Worm (Caenorhabditis elegans) whole organism, late embryonic: ENCODE results near the gene ugt-33.

Source experiments
- C08G9.2 ChIP-seq: sonication (generic microtip); optimal IDR thresholded peaks from 2 replicates; lab custom pipeline; 2016; ENCODE audit warnings: mild to moderate bottlenecking, missing genetic modification characterization, moderate library complexity, missing compliant biosample characterization
- K02D7.2 ChIP-seq: sonication (generic microtip); optimal IDR thresholded peaks from 2 replicates; lab custom pipeline; 2017; ENCODE audit warnings: mild to moderate bottlenecking, missing genetic modification characterization, missing compliant biosample characterization
- K09A11.1 ChIP-seq: sonication (generic microtip); optimal IDR thresholded peaks from 2 replicates; lab custom pipeline; 2017; ENCODE audit warnings: antibody characterized with exemption, mild to moderate bottlenecking, missing genetic modification characterization, missing compliant biosample characterization; ENCODE audit not compliant: insufficient read depth
- T23F11.4 ChIP-seq: fragments of 200-800 bp; sonication (Bioruptor generic); optimal IDR thresholded peaks from 2 replicates; lab custom pipeline; 2018; ENCODE audit warnings: mild to moderate bottlenecking, missing genetic modification characterization, missing compliant biosample characterization
- ahr-1 ChIP-seq: sonication (generic microtip); optimal IDR thresholded peaks from 2 replicates; lab custom pipeline; 2016; ENCODE audit warnings: missing genetic modification characterization, missing compliant biosample characterization
- ama-1 ChIP-seq: fragments of 150-350 bp; optimal IDR thresholded peaks from 2 replicates; lab custom pipeline; 2014
- ceh-14 ChIP-seq: sonication (generic microtip); optimal IDR thresholded peaks from 2 replicates; lab custom pipeline; 2016; ENCODE audit warnings: missing genotype, missing genetic modification characterization, missing compliant biosample characterization
- ceh-18 ChIP-seq: sonication (generic microtip); optimal IDR thresholded peaks from 2 replicates; lab custom pipeline; 2016; ENCODE audit warnings: missing genetic modification characterization, missing compliant biosample characterization
- ceh-19 ChIP-seq: fragments of 200-800 bp; sonication (Bioruptor generic); optimal IDR thresholded peaks from 2 replicates; lab custom pipeline; 2018; ENCODE audit warnings: mild to moderate bottlenecking, missing genetic modification characterization, missing compliant biosample characterization
- ceh-22 ChIP-seq: sonication (generic microtip); optimal IDR thresholded peaks from 2 replicates; lab custom pipeline; 2017; ENCODE audit warnings: missing biosample characterization, missing genetic modification characterization
- ceh-24 ChIP-seq: sonication (generic microtip); optimal IDR thresholded peaks from 2 replicates; lab custom pipeline; 2016; ENCODE audit warnings: mild to moderate bottlenecking, missing genetic modification characterization, missing compliant biosample characterization
- ceh-30 ChIP-seq: fragments of 150-350 bp; optimal IDR thresholded peaks from 2 replicates; lab custom pipeline; 2014; ENCODE audit warnings: missing biosample characterization, missing genetic modification characterization
- ceh-48 ChIP-seq: sonication (generic microtip); optimal IDR thresholded peaks from 2 replicates; lab custom pipeline; 2016; ENCODE audit warnings: missing genetic modification characterization, inconsistent platforms, missing compliant biosample characterization
- che-1 ChIP-seq: sonication (generic microtip); optimal IDR thresholded peaks from 2 replicates; lab custom pipeline; 2016; ENCODE audit warnings: mild to moderate bottlenecking, missing genetic modification characterization, missing compliant biosample characterization
- dmd-4 ChIP-seq: sonication (generic microtip); optimal IDR thresholded peaks from 2 replicates; lab custom pipeline; 2016; ENCODE audit warnings: borderline replicate concordance, missing genetic modification characterization, missing compliant biosample characterization
- dve-1 ChIP-seq: sonication (generic microtip); optimal IDR thresholded peaks from 2 replicates; lab custom pipeline; 2017; ENCODE audit warnings: antibody characterized with exemption, mild to moderate bottlenecking, missing genetic modification characterization, missing compliant biosample characterization
- elt-2 ChIP-seq: sonication (generic microtip); optimal IDR thresholded peaks from 2 replicates; lab custom pipeline; 2016; ENCODE audit warnings: missing genetic modification reagents, missing genetic modification characterization, missing compliant biosample characterization
- elt-4 ChIP-seq: sonication (generic microtip); optimal IDR thresholded peaks from 2 replicates; lab custom pipeline; 2016; ENCODE audit warnings: missing genetic modification characterization, missing compliant biosample characterization
- ets-4 ChIP-seq: sonication (generic microtip); optimal IDR thresholded peaks from 2 replicates; lab custom pipeline; 2016; ENCODE audit warnings: missing genetic modification characterization, missing compliant biosample characterization
- eyg-1 ChIP-seq: sonication (generic microtip); optimal IDR thresholded peaks from 2 replicates; lab custom pipeline; 2016; ENCODE audit warnings: missing genotype, missing genetic modification characterization, missing compliant biosample characterization
- fkh-10 ChIP-seq: fragments of 150-350 bp; optimal IDR thresholded peaks from 2 replicates; lab custom pipeline; 2014; ENCODE audit warnings: missing biosample characterization, missing genetic modification reagents, missing genetic modification characterization
- fkh-6 ChIP-seq: sonication (generic microtip); optimal IDR thresholded peaks from 2 replicates; lab custom pipeline; 2016; ENCODE audit warnings: missing genetic modification characterization, missing compliant biosample characterization
- hlh-15 ChIP-seq: sonication (generic microtip); optimal IDR thresholded peaks from 2 replicates; lab custom pipeline; 2016; ENCODE audit warnings: missing genetic modification characterization, missing compliant biosample characterization
- hlh-30 ChIP-seq: sonication (generic microtip); optimal IDR thresholded peaks from 2 replicates; lab custom pipeline; 2017; ENCODE audit warnings: antibody characterized with exemption, missing genetic modification characterization, missing compliant biosample characterization; ENCODE audit not compliant: insufficient read depth
- hlh-6 ChIP-seq: sonication (generic microtip); optimal IDR thresholded peaks from 2 replicates; lab custom pipeline; 2016; ENCODE audit warnings: missing genotype, missing genetic modification characterization, missing compliant biosample characterization
- hlh-8 ChIP-seq: sonication (generic microtip); optimal IDR thresholded peaks from 2 replicates; lab custom pipeline; 2016; ENCODE audit warnings: missing genotype, missing genetic modification characterization, missing compliant biosample characterization
- lin-11 ChIP-seq: fragments of 200-800 bp; sonication (Bioruptor generic); optimal IDR thresholded peaks from 2 replicates; lab custom pipeline; 2018; ENCODE audit warnings: mild to moderate bottlenecking, missing genetic modification characterization, missing compliant biosample characterization
- madf-2 ChIP-seq: sonication (generic microtip); optimal IDR thresholded peaks from 2 replicates; lab custom pipeline; 2017; ENCODE audit warnings: missing genetic modification characterization, missing compliant biosample characterization
- mec-3 ChIP-seq: sonication (generic microtip); optimal IDR thresholded peaks from 2 replicates; lab custom pipeline; 2016; ENCODE audit warnings: borderline replicate concordance, missing genetic modification characterization, missing compliant biosample characterization
- nfya-1 ChIP-seq: sonication (generic microtip); optimal IDR thresholded peaks from 2 replicates; lab custom pipeline; 2017; ENCODE audit warnings: missing genetic modification characterization, mild to moderate bottlenecking, missing compliant biosample characterization, antibody characterized with exemption, moderate library complexity
- nhr-11 ChIP-seq: fragments of 150-350 bp; optimal IDR thresholded peaks from 2 replicates; lab custom pipeline; 2014; ENCODE audit warnings: missing biosample characterization, missing genetic modification characterization
- nhr-232 ChIP-seq: sonication (generic microtip); optimal IDR thresholded peaks from 2 replicates; lab custom pipeline; 2016; ENCODE audit warnings: missing genetic modification characterization, missing compliant biosample characterization
- npax-4 ChIP-seq: sonication (generic microtip); optimal IDR thresholded peaks from 2 replicates; lab custom pipeline; 2016; ENCODE audit warnings: missing genetic modification characterization, missing compliant biosample characterization
- pag-3 ChIP-seq: sonication (generic microtip); optimal IDR thresholded peaks from 2 replicates; lab custom pipeline; 2016; ENCODE audit warnings: missing compliant biosample characterization, missing genetic modification characterization, borderline replicate concordance
- pat-9 ChIP-seq: fragments of 200-800 bp; sonication (Bioruptor generic); optimal IDR thresholded peaks from 2 replicates; lab custom pipeline; 2018; ENCODE audit warnings: mild to moderate bottlenecking, missing genetic modification characterization, moderate library complexity, missing compliant biosample characterization
- pax-1 ChIP-seq: fragments of 150-350 bp; optimal IDR thresholded peaks from 2 replicates; lab custom pipeline; 2014; ENCODE audit warnings: missing biosample characterization, missing genetic modification characterization
- pha-4 ChIP-seq: fragments of 150-350 bp; optimal IDR thresholded peaks from 2 replicates; lab custom pipeline; 2018; ENCODE audit warnings: missing biosample characterization, missing genetic modification reagents, missing genetic modification characterization
- pqm-1 ChIP-seq: sonication (generic microtip); optimal IDR thresholded peaks from 2 replicates; lab custom pipeline; 2016; ENCODE audit warnings: missing genetic modification characterization, missing compliant biosample characterization
- pros-1 ChIP-seq: fragments of 150-350 bp; optimal IDR thresholded peaks from 2 replicates; lab custom pipeline; 2014; ENCODE audit warnings: missing biosample characterization, missing genetic modification reagents, missing genetic modification characterization
- ref-2 ChIP-seq: sonication (generic microtip); optimal IDR thresholded peaks from 2 replicates; lab custom pipeline; 2016; ENCODE audit warnings: missing genetic modification characterization, missing compliant biosample characterization
- sox-2 ChIP-seq: fragments of 200-800 bp; sonication (Bioruptor generic); IDR thresholded peaks from 2 replicates; pipeline ENCODE4 v1.3.6; 2022; ENCODE audit warnings: missing genetic modification reagents, missing genetic modification characterization, missing compliant biosample characterization
- sox-4 ChIP-seq: sonication (generic microtip); optimal IDR thresholded peaks from 2 replicates; lab custom pipeline; 2017; ENCODE audit warnings: mild to moderate bottlenecking, missing genetic modification characterization, inconsistent platforms, missing compliant biosample characterization
- syd-9 ChIP-seq: sonication (generic microtip); optimal IDR thresholded peaks from 2 replicates; lab custom pipeline; 2016; ENCODE audit warnings: mild to moderate bottlenecking, missing genetic modification characterization, moderate library complexity, missing compliant biosample characterization
- tbx-7 ChIP-seq: sonication (generic microtip); optimal IDR thresholded peaks from 2 replicates; lab custom pipeline; 2016; ENCODE audit warnings: missing genotype, missing genetic modification characterization, missing compliant biosample characterization
- ttx-3 ChIP-seq: sonication (generic microtip); optimal IDR thresholded peaks from 2 replicates; lab custom pipeline; 2016; ENCODE audit warnings: missing genetic modification reagents, missing genetic modification characterization, missing compliant biosample characterization
- unc-3 ChIP-seq, 2 experiments: fragments of 200-800 bp in 1 of 2; sonication (Bioruptor generic) in 1 of 2; sonication (generic microtip) in 1 of 2; conservative IDR thresholded peaks in 1 of 2; optimal IDR thresholded peaks in 1 of 2; 2 replicates each; pipeline versions ENCODE4 v1.3.6 to Lab custom; 2016 to 2022; ENCODE audit warnings: missing compliant biosample characterization in 2 of 2, missing genetic modification characterization in 2 of 2, missing genetic modification reagents in 1 of 2
- unc-42 ChIP-seq: sonication (generic microtip); optimal IDR thresholded peaks from 2 replicates; lab custom pipeline; 2016; ENCODE audit warnings: missing genotype, missing genetic modification characterization, missing compliant biosample characterization
- unc-55 ChIP-seq: sonication (generic microtip); optimal IDR thresholded peaks from 2 replicates; lab custom pipeline; 2017; ENCODE audit warnings: missing biosample characterization, missing genetic modification reagents, missing genetic modification characterization
- unc-86 ChIP-seq: sonication (generic microtip); optimal IDR thresholded peaks from 2 replicates; lab custom pipeline; 2016; ENCODE audit warnings: missing genetic modification characterization, missing compliant biosample characterization

ugt-33 gene

ce11 chrV:10465478-10465877 is 27.7 kb upstream of the ugt-33 start:
- TF ChIP-seq ceh-22 (tag; lab: Kevin White, UChicago) (no peak), syd-9 (tag; lab: Kevin White, UChicago) (no peak), unc-42 (tag; lab: Kevin White, UChicago) (no peak), pha-4 (no peak), K09A11.1 (tag; lab: Kevin White, UChicago) (no peak), dve-1 (tag; lab: Kevin White, UChicago) (no peak), hlh-15 (tag; lab: Kevin White, UChicago) (no peak), ahr-1 (no peak), elt-4 (tag; lab: Kevin White, UChicago) (no peak), mec-3 (tag; lab: Kevin White, UChicago) (no peak), lin-11 (no peak), unc-3 (GFP tag; conservative IDR thresholded peaks at IDR 0.05; lab: Robert Waterston, UW) (no peak), unc-3 (tag; optimal IDR thresholded peaks at IDR 0.05; lab: Kevin White, UChicago) (no peak), fkh-10 (GFP tag; lab: Kevin White, UChicago) (no peak), ceh-18 (tag; lab: Kevin White, UChicago) (no peak), hlh-6 (tag; lab: Kevin White, UChicago) (no peak)

DNA sequence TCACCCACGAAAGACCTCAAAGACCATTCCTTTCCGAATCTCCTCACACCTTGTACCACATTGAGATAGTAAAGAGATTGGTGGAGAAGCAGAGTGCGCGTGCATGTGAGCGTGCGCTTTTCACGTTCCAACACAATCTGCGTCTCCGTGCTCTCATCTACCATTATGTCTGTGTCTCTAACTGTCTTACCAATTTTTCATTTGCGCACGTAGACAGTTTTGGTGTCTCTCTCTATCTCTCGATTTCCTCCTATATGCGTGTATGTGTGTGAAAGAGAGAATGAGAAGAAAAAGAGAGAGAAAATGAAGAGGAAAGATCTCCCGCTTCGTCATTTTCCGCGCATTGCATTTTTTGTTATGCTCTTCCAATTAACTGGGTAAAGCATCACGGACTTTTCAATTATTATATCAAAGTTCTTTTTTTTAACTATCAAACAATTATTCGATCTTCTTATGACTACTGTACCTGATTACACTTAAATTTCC is 26.6 kb upstream of the ugt-33 start:
- TF ChIP-seq hlh-30 (tag; lab: Kevin White, UChicago) (peak; percentile 95), tbx-7 (peak; percentile 19), nfya-1 (tag; lab: Kevin White, UChicago) (peak; percentile 96), pax-1 (tag; lab: Kevin White, UChicago) (peak; percentile 88), pros-1 (peak; percentile 83), hlh-6 (tag; lab: Kevin White, UChicago) (no peak), che-1 (no peak), ceh-24 (tag; lab: Kevin White, UChicago) (no peak), sox-4 (tag; lab: Kevin White, UChicago) (no peak), elt-2 (tag; lab: Kevin White, UChicago) (peak; percentile 61), C08G9.2 (tag; lab: Kevin White, UChicago) (peak; percentile 35), pqm-1 (no peak), eyg-1 (no peak), ref-2 (peak; percentile 91), nhr-11 (no peak), ahr-1 (no peak), ttx-3 (tag; lab: Kevin White, UChicago) (no peak), madf-2 (tag; lab: Kevin White, UChicago) (no peak), ceh-30 (peak; percentile 45), unc-55 (peak; percentile 83), K09A11.1 (tag; lab: Kevin White, UChicago) (no peak), ama-1 (lab: Kevin White, UChicago) (no peak), hlh-15 (tag; lab: Kevin White, UChicago) (no peak), fkh-6 (tag; lab: Kevin White, UChicago) (peak; percentile 46), K02D7.2 (no peak), pat-9 (tag; lab: Kevin White, UChicago) (no peak), sox-2 (GFP tag; lab: Robert Waterston, UW) (peak; percentile 8; the same call in 1 of the 2 replicates), elt-4 (tag; lab: Kevin White, UChicago) (no peak), unc-86 (tag; lab: Kevin White, UChicago) (no peak), lin-11 (no peak), npax-4 (tag; lab: Kevin White, UChicago) (no peak), unc-42 (tag; lab: Kevin White, UChicago) (peak; percentile 92), T23F11.4 (GFP tag; lab: Kevin White, UChicago) (peak; percentile 2), nhr-232 (tag; lab: Kevin White, UChicago) (no peak), syd-9 (tag; lab: Kevin White, UChicago) (no peak), pag-3 (tag; lab: Kevin White, UChicago) (no peak), hlh-8 (tag; lab: Kevin White, UChicago) (no peak), ceh-19 (GFP tag; lab: Kevin White, UChicago) (no peak), ceh-48 (tag; lab: Kevin White, UChicago) (no peak), ets-4 (tag; lab: Kevin White, UChicago) (peak; percentile 64), dmd-4 (tag; lab: Kevin White, UChicago) (no peak), ceh-18 (tag; lab: Kevin White, UChicago) (peak; percentile 95), ceh-14 (tag; lab: Kevin White, UChicago) (peak; percentile 50)
